Worm (Caenorhabditis elegans) whole organism, L2 larva: Measurements from ENCODE around the gene R12A1.3.

ENCODE experiments used
- ZK546.5 ChIP-seq: sonication (generic microtip); optimal IDR thresholded peaks from 2 replicates; lab custom pipeline; 2017; ENCODE audit warnings: missing biosample characterization, missing genetic modification characterization
- ama-1 ChIP-seq: fragments of 150-350 bp; optimal IDR thresholded peaks from 2 replicates; lab custom pipeline; 2018; ENCODE audit warnings: inconsistent platforms
- ceh-16 ChIP-seq: fragments of 150-350 bp; optimal IDR thresholded peaks from 2 replicates; lab custom pipeline; 2014; ENCODE audit warnings: missing biosample characterization, missing genetic modification characterization
- dmd-4 ChIP-seq: sonication (generic microtip); optimal IDR thresholded peaks from 2 replicates; lab custom pipeline; 2017; ENCODE audit warnings: missing biosample characterization, missing genetic modification characterization
- egl-27 ChIP-seq: sonication (generic microtip); optimal IDR thresholded peaks from 3 replicates; lab custom pipeline; 2017; ENCODE audit warnings: missing biosample characterization, missing genetic modification reagents, missing genetic modification characterization
- mab-5 ChIP-seq: fragments of 150-350 bp; optimal IDR thresholded peaks from 2 replicates; lab custom pipeline; 2014; ENCODE audit warnings: missing biosample characterization, missing genetic modification characterization
- mdl-1 ChIP-seq, 2 experiments: fragments of 150-350 bp in 1 of 2; sonication (generic microtip) in 1 of 2; optimal IDR thresholded peaks; 2 replicates each; lab custom pipeline; 2017; ENCODE audit warnings: missing biosample characterization in 2 of 2, missing genetic modification characterization in 2 of 2
- nhr-11 ChIP-seq: fragments of 150-350 bp; optimal IDR thresholded peaks from 2 replicates; lab custom pipeline; 2014; ENCODE audit warnings: missing biosample characterization, missing genetic modification characterization
- snpc-4 ChIP-seq: fragments of 150-350 bp; optimal IDR thresholded peaks from 2 replicates; lab custom pipeline; 2014; ENCODE audit warnings: missing biosample characterization, missing genetic modification characterization
- unc-39 ChIP-seq: fragments of 150-350 bp; optimal IDR thresholded peaks from 2 replicates; lab custom pipeline; 2014; ENCODE audit warnings: missing biosample characterization, missing genetic modification characterization
- unc-62 ChIP-seq: fragments of 150-350 bp; optimal IDR thresholded peaks from 2 replicates; lab custom pipeline; 2014; ENCODE audit warnings: missing biosample characterization, missing genetic modification reagents, missing genetic modification characterization
- zag-1 ChIP-seq: fragments of 150-350 bp; optimal IDR thresholded peaks from 2 replicates; lab custom pipeline; 2014; ENCODE audit warnings: missing biosample characterization, missing genetic modification characterization

- no peak for TF ChIP-seq snpc-4 (tag; lab: Kevin White, UChicago)
- TF ChIP-seq nhr-11 (tag; lab: Kevin White, UChicago), result no peak
- no peak for TF ChIP-seq mdl-1 (tag; optimal IDR thresholded peaks at IDR 0.05; lab: Kevin White, UChicago)
- TF ChIP-seq mab-5 (tag; lab: Kevin White, UChicago), result no peak
- no peak for TF ChIP-seq ama-1 (lab: Kevin White, UChicago)
- TF ChIP-seq unc-39 (tag; lab: Kevin White, UChicago), result no peak
- no peak for TF ChIP-seq dmd-4
- no peak for TF ChIP-seq ZK546.5
- TF ChIP-seq ceh-16, result no peak
- TF ChIP-seq zag-1 (tag; lab: Kevin White, UChicago), result no peak
- no peak for TF ChIP-seq unc-62 (GFP tag; lab: Kevin White, UChicago)
- TF ChIP-seq egl-27, result no peak
Measured at ce11 chrV:1383206-1383908, 42.2 kb downstream of the R12A1.3 start, which contains the start of gene rga-4.
